Worm (Caenorhabditis elegans) whole organism, L2 larva: ENCODE results near the gene F08D12.7.

Source experiments
- C34F6.9 ChIP-seq: fragments of 150-350 bp; optimal IDR thresholded peaks from 2 replicates; lab custom pipeline; 2014; ENCODE audit warnings: missing biosample characterization, missing genetic modification characterization
- F13H6.1 ChIP-seq: sonication (generic microtip); optimal IDR thresholded peaks from 2 replicates; lab custom pipeline; 2016; ENCODE audit warnings: missing genetic modification characterization, missing compliant biosample characterization
- R02D3.7 ChIP-seq: fragments of 150-350 bp; optimal IDR thresholded peaks from 2 replicates; lab custom pipeline; 2014; ENCODE audit warnings: missing biosample characterization, missing genetic modification characterization
- Y55F3AM.14 ChIP-seq: fragments of 200-800 bp; sonication (Bioruptor generic); optimal IDR thresholded peaks from 2 replicates; lab custom pipeline; 2018; ENCODE audit warnings: mild to moderate bottlenecking, missing genetic modification characterization, missing compliant biosample characterization
- ZK546.5 ChIP-seq: sonication (generic microtip); optimal IDR thresholded peaks from 2 replicates; lab custom pipeline; 2017; ENCODE audit warnings: missing biosample characterization, missing genetic modification characterization
- alr-1 ChIP-seq: fragments of 150-350 bp; optimal IDR thresholded peaks from 2 replicates; lab custom pipeline; 2014; ENCODE audit warnings: missing biosample characterization, missing genetic modification characterization
- ceh-82 ChIP-seq: fragments of 150-350 bp; optimal IDR thresholded peaks from 2 replicates; lab custom pipeline; 2014; ENCODE audit warnings: missing biosample characterization, missing genetic modification characterization
- crh-2 ChIP-seq: sonication (generic microtip); optimal IDR thresholded peaks from 2 replicates; lab custom pipeline; 2017; ENCODE audit warnings: missing biosample characterization, missing genetic modification characterization
- egl-27 ChIP-seq: sonication (generic microtip); optimal IDR thresholded peaks from 3 replicates; lab custom pipeline; 2017; ENCODE audit warnings: missing biosample characterization, missing genetic modification reagents, missing genetic modification characterization
- elt-1 ChIP-seq: fragments of 150-350 bp; optimal IDR thresholded peaks from 2 replicates; lab custom pipeline; 2014; ENCODE audit warnings: missing biosample characterization, missing genetic modification characterization
- elt-3 ChIP-seq: sonication (generic microtip); optimal IDR thresholded peaks from 2 replicates; lab custom pipeline; 2017; ENCODE audit warnings: missing biosample characterization, missing genetic modification characterization
- fos-1 ChIP-seq: fragments of 150-350 bp; optimal IDR thresholded peaks from 2 replicates; lab custom pipeline; 2014; ENCODE audit warnings: missing biosample characterization, missing genetic modification characterization
- gmeb-1 ChIP-seq: fragments of 150-350 bp; optimal IDR thresholded peaks from 2 replicates; lab custom pipeline; 2014; ENCODE audit warnings: missing biosample characterization, missing genetic modification characterization
- lin-11 ChIP-seq: fragments of 150-350 bp; sonication (generic microtip); optimal IDR thresholded peaks from 2 replicates; lab custom pipeline; 2014; ENCODE audit warnings: missing biosample characterization, missing genetic modification characterization, inconsistent platforms, mixed read lengths
- lin-39 ChIP-seq: fragments of 150-350 bp; optimal IDR thresholded peaks from 2 replicates; lab custom pipeline; 2014; ENCODE audit warnings: missing biosample characterization, missing genetic modification reagents, missing genetic modification characterization
- lsy-2 ChIP-seq, 2 experiments: fragments of 150-350 bp in 1 of 2; sonication (generic microtip) in 1 of 2; optimal IDR thresholded peaks; 2 replicates each; lab custom pipeline; 2014 to 2017; ENCODE audit warnings: missing biosample characterization in 2 of 2, missing genetic modification characterization in 2 of 2
- mab-5 ChIP-seq: fragments of 150-350 bp; optimal IDR thresholded peaks from 2 replicates; lab custom pipeline; 2014; ENCODE audit warnings: missing biosample characterization, missing genetic modification characterization
- mbf-1 ChIP-seq: sonication (generic microtip); optimal IDR thresholded peaks from 2 replicates; lab custom pipeline; 2017; ENCODE audit warnings: missing biosample characterization, missing genetic modification characterization
- mdl-1 ChIP-seq, 2 experiments: fragments of 150-350 bp in 1 of 2; sonication (generic microtip) in 1 of 2; optimal IDR thresholded peaks; 2 replicates each; lab custom pipeline; 2017; ENCODE audit warnings: missing biosample characterization in 2 of 2, missing genetic modification characterization in 2 of 2
- nhr-10 ChIP-seq: sonication (generic microtip); optimal IDR thresholded peaks from 2 replicates; lab custom pipeline; 2017; ENCODE audit warnings: missing biosample characterization, missing genetic modification characterization
- nhr-129 ChIP-seq: fragments of 150-350 bp; optimal IDR thresholded peaks from 2 replicates; lab custom pipeline; 2014; ENCODE audit warnings: missing biosample characterization, missing genetic modification characterization
- nhr-21 ChIP-seq: fragments of 150-350 bp; optimal IDR thresholded peaks from 2 replicates; lab custom pipeline; 2014; ENCODE audit warnings: missing biosample characterization, missing genetic modification characterization
- nhr-23 ChIP-seq: fragments of 150-350 bp; optimal IDR thresholded peaks from 2 replicates; lab custom pipeline; 2014; ENCODE audit warnings: missing biosample characterization, missing genetic modification reagents, missing genetic modification characterization
- nhr-237 ChIP-seq: fragments of 150-350 bp; optimal IDR thresholded peaks from 2 replicates; lab custom pipeline; 2014; ENCODE audit warnings: missing biosample characterization, missing genetic modification characterization
- nhr-6 ChIP-seq: fragments of 150-350 bp; optimal IDR thresholded peaks from 2 replicates; lab custom pipeline; 2014; ENCODE audit warnings: missing biosample characterization, missing genetic modification characterization
- nhr-77 ChIP-seq: fragments of 150-350 bp; optimal IDR thresholded peaks from 2 replicates; lab custom pipeline; 2014; ENCODE audit warnings: missing biosample characterization, missing genetic modification characterization
- peb-1 ChIP-seq: fragments of 150-350 bp; optimal IDR thresholded peaks from 2 replicates; lab custom pipeline; 2014; ENCODE audit warnings: missing biosample characterization, missing genetic modification characterization
- skn-1 ChIP-seq: sonication (generic microtip); optimal IDR thresholded peaks from 2 replicates; lab custom pipeline; 2017; ENCODE audit warnings: missing biosample characterization, missing genetic modification characterization
- sma-9 ChIP-seq, 2 experiments: fragments of 150-350 bp in 1 of 2; sonication (generic microtip) in 1 of 2; optimal IDR thresholded peaks; 2 replicates each; lab custom pipeline; 2014 to 2016; ENCODE audit warnings: missing genetic modification characterization in 2 of 2, mild to moderate bottlenecking in 1 of 2, missing biosample characterization in 1 of 2, missing compliant biosample characterization in 1 of 2, missing genetic modification reagents in 1 of 2, moderate library complexity in 1 of 2
- snpc-4 ChIP-seq: fragments of 150-350 bp; optimal IDR thresholded peaks from 2 replicates; lab custom pipeline; 2014; ENCODE audit warnings: missing biosample characterization, missing genetic modification characterization
- unc-39 ChIP-seq: fragments of 150-350 bp; optimal IDR thresholded peaks from 2 replicates; lab custom pipeline; 2014; ENCODE audit warnings: missing biosample characterization, missing genetic modification characterization
- unc-55 ChIP-seq: fragments of 150-350 bp; sonication (generic microtip); optimal IDR thresholded peaks from 3 replicates; lab custom pipeline; 2014; ENCODE audit warnings: missing biosample characterization, missing genetic modification reagents, missing genetic modification characterization
- unc-62 ChIP-seq: fragments of 150-350 bp; optimal IDR thresholded peaks from 2 replicates; lab custom pipeline; 2014; ENCODE audit warnings: missing biosample characterization, missing genetic modification reagents, missing genetic modification characterization
- zag-1 ChIP-seq: fragments of 150-350 bp; optimal IDR thresholded peaks from 2 replicates; lab custom pipeline; 2014; ENCODE audit warnings: missing biosample characterization, missing genetic modification characterization
- ztf-11 ChIP-seq: sonication (generic microtip); optimal IDR thresholded peaks from 2 replicates; lab custom pipeline; 2017; ENCODE audit warnings: missing biosample characterization, missing genetic modification characterization
- ztf-4 ChIP-seq: fragments of 150-350 bp; optimal IDR thresholded peaks from 2 replicates; lab custom pipeline; 2014; ENCODE audit warnings: missing biosample characterization, missing genetic modification characterization

Gene F08D12.7

ce11 chrII:2751278-2751677, 17.6 kb downstream of the F08D12.7 start:
- TF ChIP-seq ztf-11 (tag; lab: Kevin White, UChicago): no peak

- TF ChIP-seq mdl-1 (tag; optimal IDR thresholded peaks at IDR 0.05; lab: Kevin White, UChicago): no peak
- no peak for TF ChIP-seq mab-5
- no peak for TF ChIP-seq R02D3.7 (tag; lab: Kevin White, UChicago)
- no peak for TF ChIP-seq nhr-10 (tag; lab: Kevin White, UChicago)
- TF ChIP-seq mbf-1 (tag; lab: Kevin White, UChicago): no peak
- TF ChIP-seq ztf-4 (tag; lab: Kevin White, UChicago): no peak
- peak; percentile 72 for TF ChIP-seq fos-1 (tag; lab: Kevin White, UChicago)
- no peak for TF ChIP-seq skn-1 (tag; lab: Kevin White, UChicago)
Measured at ce11 chrII:2749595-2750048, 19.3 kb downstream of the F08D12.7 start, which contains the start of gene F29A7.4. Gene F29A7.4 (plus strand): TSS chrII:2749998.

ce11 chrII:2747956-2748621, 20.8 kb downstream of the F08D12.7 start:
- TF ChIP-seq lin-11 (peak; percentile 45), C34F6.9 (tag; lab: Kevin White, UChicago) (peak; percentile 90), mdl-1 (tag; optimal IDR thresholded peaks at IDR 0.05; lab: Kevin White, UChicago) (peak in 1 of 2 experiments; percentile 41), egl-27 (peak; percentile 23), crh-2 (tag; lab: Kevin White, UChicago) (peak; percentile 28), snpc-4 (peak; percentile 65), nhr-6 (tag; lab: Kevin White, UChicago) (peak; percentile 15), nhr-129 (tag; lab: Kevin White, UChicago) (peak; percentile 73), elt-3 (tag; lab: Kevin White, UChicago) (no peak), sma-9 (GFP tag; optimal IDR thresholded peaks at IDR 0.05; lab: Kevin White, UChicago) (no peak), sma-9 (tag; optimal IDR thresholded peaks at IDR 0.05; lab: Kevin White, UChicago) (no peak), F13H6.1 (tag; lab: Kevin White, UChicago) (peak; percentile 74), lsy-2 (tag; optimal IDR thresholded peaks at IDR 0.05; lab: Kevin White, UChicago) (peak; percentile 22 to 68), mab-5 (peak; percentile 29), zag-1 (tag; lab: Kevin White, UChicago) (peak; percentile 82), ZK546.5 (tag; lab: Kevin White, UChicago) (no peak), unc-55 (GFP tag; lab: Kevin White, UChicago) (peak; percentile 87), gmeb-1 (tag; lab: Kevin White, UChicago) (no peak), ceh-82 (tag; lab: Kevin White, UChicago) (peak; percentile 56), alr-1 (tag; lab: Kevin White, UChicago) (no peak)

ce11 chrII:2742251-2742650, 26.7 kb downstream of the F08D12.7 start, which contains the start of gene T05A8.7:
Gene T05A8.7 (minus strand): TSS chrII:2742351.
- TF ChIP-seq sma-9 (GFP tag; optimal IDR thresholded peaks at IDR 0.05; lab: Kevin White, UChicago) (no peak), sma-9 (tag; optimal IDR thresholded peaks at IDR 0.05; lab: Kevin White, UChicago) (no peak), unc-62 (GFP tag; lab: Kevin White, UChicago) (no peak), F13H6.1 (tag; lab: Kevin White, UChicago) (no peak), ZK546.5 (tag; lab: Kevin White, UChicago) (no peak), elt-1 (tag; lab: Kevin White, UChicago) (no peak), mbf-1 (tag; lab: Kevin White, UChicago) (no peak), lin-39 (tag; lab: Kevin White, UChicago) (no peak), Y55F3AM.14 (no peak), ceh-82 (tag; lab: Kevin White, UChicago) (no peak), nhr-23 (tag; lab: Kevin White, UChicago) (no peak), nhr-10 (tag; lab: Kevin White, UChicago) (no peak), nhr-77 (tag; lab: Kevin White, UChicago) (no peak)
- TF ChIP-seq, all 48 proteins: peak for 0

- no peak for TF ChIP-seq lsy-2 (tag; optimal IDR thresholded peaks at IDR 0.05; lab: Kevin White, UChicago)
- TF ChIP-seq peb-1 (tag; lab: Kevin White, UChicago): no peak
- no peak for TF ChIP-seq ztf-11 (tag; lab: Kevin White, UChicago)
- no peak for TF ChIP-seq unc-39 (tag; lab: Kevin White, UChicago)
- TF ChIP-seq R02D3.7 (tag; lab: Kevin White, UChicago): no peak
- no peak for TF ChIP-seq nhr-23 (tag; lab: Kevin White, UChicago)
- no peak for TF ChIP-seq nhr-21 (tag; lab: Kevin White, UChicago)
- TF ChIP-seq nhr-237 (tag; lab: Kevin White, UChicago): no peak
- no peak for TF ChIP-seq nhr-77 (tag; lab: Kevin White, UChicago)
- TF ChIP-seq mbf-1 (tag; lab: Kevin White, UChicago): no peak
- TF ChIP-seq, all 48 proteins: peak for 0
Measured at ce11 chrII:2741405-2741804, 27.5 kb downstream of the F08D12.7 start.
